Fruit fly (Drosophila melanogaster) ovary, adult (tissue): ENCODE results near the gene milt.

Source experiments
- CG17801 ChIP-seq: fragments of 200-800 bp; optimal IDR thresholded peaks from 2 replicates; lab custom pipeline; 2019; ENCODE audit warnings: missing biosample characterization, mild to moderate bottlenecking, missing genetic modification characterization, moderate library complexity; ENCODE audit not compliant: partially characterized antibody

Gene milt

DNA sequence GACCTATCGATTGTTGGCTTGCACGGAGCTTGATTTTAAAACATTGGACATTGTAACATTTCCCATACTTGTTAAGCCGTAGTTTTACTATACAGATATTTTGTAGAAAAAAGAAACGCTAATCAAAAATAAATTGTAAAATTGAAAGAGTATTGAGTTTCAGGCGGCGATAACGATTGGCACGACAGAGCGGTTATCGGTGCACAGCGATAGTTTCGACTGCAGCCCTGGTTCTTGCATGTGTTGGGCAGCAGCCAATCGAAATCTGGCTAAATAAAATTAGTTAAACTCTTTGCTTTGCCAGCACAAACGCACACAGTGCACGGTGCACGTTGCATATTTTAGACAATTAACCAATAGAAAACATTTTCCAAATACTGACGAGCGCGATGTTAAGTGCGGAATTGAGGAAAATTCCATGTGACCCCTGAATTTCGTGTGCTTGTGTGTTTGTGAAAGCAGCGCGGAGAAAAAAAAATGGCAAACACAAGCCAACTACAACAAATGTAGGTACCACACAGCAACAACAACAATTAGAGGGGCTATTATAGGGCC is at the start of gene milt:
milt (plus strand) TSS at position 51 of the 555 bp plus-strand sequence.
- peak; percentile 34 for TF ChIP-seq CG17801 (GFP tag; lab: Kevin White, UChicago)

DNA sequence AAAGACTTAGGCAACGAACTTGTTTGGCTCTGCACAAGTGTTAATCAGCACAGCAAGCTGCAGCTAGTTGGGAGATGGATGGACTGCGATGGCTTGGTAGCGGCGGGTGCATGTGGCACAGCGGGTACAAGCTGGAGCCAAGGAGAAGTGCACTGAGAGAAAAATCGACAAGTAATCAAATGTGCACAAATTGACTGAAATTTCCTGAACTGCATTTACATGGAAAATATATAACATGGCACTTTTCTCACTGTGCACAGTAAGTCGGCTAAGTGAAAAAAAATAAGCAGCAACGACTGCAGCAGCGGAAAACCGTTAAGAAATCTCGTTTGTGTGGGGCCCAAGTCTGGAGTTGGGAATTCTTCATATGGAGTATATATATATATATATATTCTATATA is 46.5 kb upstream of the milt start:
- TF ChIP-seq CG17801 (GFP tag; lab: Kevin White, UChicago), result no peak

DNA sequence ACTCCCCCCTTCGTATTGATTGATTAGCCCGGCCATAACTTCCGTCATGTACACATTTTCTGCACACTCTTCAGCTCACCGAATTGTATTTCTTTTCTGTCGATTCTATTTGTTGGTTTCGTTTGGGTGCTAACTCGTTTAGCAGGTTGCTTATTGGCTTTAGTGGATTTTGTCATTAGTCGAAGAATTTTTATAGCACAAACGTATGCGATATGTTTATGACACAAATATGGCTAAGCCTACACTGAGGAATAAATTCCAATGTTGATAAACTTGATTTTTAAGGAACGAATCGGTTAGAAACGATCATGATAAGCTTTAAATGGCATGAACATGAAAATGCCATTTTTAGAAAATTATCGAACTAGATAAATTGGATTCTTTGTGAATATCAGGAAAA is 38.9 kb upstream of the milt start:
- no peak for TF ChIP-seq CG17801 (GFP tag; lab: Kevin White, UChicago)

DNA sequence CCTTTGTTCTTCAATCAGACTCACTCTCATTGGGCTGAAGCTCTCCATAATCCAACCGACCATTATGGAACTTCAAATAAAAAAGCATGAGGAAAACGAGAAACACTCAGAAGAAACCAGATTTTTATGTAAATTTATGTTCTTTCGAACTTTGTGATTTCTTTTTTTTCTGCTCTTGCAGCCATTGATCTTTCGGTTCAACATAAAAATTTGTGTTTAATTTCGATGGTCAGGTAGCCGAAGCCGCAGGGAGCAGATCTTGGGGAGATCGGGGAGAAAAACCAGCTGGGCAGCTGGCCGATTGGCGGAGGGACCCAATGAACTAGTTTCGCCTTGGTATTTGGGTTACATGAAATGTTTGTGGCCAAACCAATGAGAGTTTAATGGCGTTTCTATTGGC is 33.3 kb upstream of the milt start:
- TF ChIP-seq CG17801 (GFP tag; lab: Kevin White, UChicago), result no peak

DNA sequence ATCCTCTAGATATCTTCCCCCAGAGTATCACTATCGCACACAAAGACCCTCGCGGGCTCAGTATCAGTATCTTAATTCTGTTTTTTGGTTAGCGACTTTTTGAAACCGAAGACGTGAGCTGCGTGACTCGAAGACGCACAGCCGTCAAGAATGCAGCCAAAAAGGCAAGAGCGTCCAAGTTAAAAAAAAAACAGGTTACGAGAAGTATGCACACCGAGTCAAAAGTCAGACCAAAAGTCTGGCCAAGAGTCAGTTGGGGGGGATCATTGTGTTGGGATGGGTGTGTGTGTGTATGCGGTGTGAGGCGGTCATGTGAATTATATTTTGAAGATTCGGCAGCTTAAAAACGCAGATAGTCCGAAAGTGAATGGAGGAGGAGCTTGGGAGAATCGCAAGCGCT is 32.1 kb upstream of the milt start:
- TF ChIP-seq CG17801 (GFP tag; lab: Kevin White, UChicago), result no peak

DNA sequence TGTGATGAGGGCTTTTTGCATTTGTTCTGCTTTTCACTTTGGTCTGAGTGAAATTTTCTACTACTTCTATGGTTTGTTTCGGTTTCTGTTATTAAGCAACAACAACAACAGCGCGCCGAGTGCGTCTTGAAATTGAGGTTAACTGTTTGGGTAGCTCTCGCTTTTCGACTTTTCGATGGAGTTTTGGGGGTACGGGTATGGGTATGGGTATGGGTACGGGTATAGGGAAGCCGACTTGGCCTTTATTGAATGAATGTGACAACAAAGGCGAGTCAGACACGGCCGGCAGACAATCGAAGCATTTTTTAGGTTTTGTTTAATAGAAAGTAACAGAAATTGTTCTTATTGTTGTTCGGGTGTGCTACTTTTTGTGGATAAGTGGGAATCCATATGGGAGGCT is 30.1 kb upstream of the milt start:
- no peak for TF ChIP-seq CG17801 (GFP tag; lab: Kevin White, UChicago)

DNA sequence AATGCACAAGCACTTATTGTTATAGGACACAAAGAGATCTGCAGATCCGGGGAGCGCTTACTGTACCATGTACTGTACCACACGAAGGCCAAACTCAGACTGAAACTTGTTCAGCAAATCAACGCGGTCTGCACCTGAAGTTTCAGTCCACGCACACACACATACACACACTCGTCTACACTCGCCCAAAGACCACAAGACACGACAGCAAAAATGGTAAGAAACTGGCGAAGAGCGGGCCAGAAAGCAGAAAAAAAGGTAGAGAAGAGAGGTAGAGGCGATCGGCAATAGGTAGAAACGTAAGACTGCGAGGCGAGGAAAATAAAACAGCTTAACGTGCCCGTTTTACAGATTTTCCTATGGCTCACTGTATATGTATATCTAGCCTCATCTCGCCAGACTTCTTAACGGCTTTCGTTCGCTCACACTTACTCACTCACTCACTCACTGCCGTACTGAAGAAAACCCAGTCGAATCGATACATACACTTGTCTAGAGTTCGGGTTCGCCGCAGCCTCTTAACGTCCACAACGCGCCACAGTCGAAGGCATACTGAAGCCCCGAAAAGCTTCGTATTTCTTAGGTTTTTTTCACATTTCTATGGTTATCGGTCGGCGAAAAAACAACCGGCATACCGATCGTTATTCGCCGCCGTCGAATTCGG is 27.7 kb upstream of the milt start, which contains the start of gene uif:
uif (minus strand) TSS at position 553 of the 664 bp plus-strand sequence.
- no peak for TF ChIP-seq CG17801 (GFP tag; lab: Kevin White, UChicago)

DNA sequence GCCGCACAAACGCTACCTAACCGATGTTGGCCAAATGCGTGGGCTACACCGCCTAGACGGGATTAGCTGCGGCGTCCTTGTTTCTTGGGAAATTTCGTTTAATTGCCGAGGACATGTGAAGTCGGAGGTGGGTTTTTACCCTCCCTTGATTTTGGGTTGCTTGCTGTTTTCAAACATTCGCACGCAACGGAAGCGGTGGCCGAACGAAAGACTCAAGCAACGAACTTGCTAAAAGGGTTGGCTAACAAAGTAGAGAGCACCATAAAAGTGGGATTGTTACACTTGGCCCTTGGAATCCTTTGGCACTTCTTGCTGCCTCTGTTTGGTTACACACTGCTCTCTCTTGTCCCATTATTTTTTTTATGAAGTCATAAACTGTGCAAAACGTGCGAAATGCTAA is 27.1 kb upstream of the milt start:
- TF ChIP-seq CG17801 (GFP tag; lab: Kevin White, UChicago), result no peak

DNA sequence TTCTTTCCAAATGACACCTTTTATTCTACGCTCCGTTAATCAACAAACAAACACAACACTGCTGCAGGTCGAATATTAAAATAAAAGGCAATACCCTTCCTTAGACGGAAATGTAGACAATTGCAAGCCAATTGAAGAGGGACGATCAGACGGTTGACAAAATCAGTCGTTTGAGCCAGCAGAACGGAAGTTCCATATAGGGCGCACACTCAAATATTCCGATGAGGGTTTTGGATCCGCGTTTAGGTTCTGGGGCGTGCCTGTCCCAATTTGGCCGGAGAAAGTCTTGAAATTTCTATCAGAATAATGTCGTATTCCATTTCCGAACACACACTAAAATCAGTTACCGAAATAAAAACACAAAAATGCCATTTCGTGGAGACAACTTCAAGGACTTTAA is 25.7 kb upstream of the milt start, which contains the start of gene CG43321:
CG43321 (plus strand) TSS at position 301 of the 400 bp plus-strand sequence.
- no peak for TF ChIP-seq CG17801 (GFP tag; lab: Kevin White, UChicago)

DNA sequence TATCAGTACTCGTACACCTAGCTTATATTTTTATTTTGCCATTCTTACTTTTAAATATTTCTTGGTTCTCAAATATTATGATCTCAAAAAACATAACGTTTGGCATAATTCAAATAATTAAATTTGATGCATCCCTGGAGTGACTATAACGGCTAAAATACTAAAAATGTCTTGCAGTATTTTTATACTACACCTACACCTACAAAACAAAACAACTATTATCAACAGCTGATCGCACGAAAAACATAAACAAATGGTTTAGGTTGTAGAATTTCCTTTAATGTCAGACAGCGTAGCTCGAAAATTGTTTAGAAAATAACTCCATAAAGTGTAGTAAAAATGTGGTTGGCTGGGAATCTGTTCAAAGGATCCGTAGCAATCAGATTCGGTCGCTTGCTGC is 24.5 kb upstream of the milt start, which contains the start of gene CG43322:
CG43322 (plus strand) TSS at position 240 of the 400 bp plus-strand sequence.
- no peak for TF ChIP-seq CG17801 (GFP tag; lab: Kevin White, UChicago)

DNA sequence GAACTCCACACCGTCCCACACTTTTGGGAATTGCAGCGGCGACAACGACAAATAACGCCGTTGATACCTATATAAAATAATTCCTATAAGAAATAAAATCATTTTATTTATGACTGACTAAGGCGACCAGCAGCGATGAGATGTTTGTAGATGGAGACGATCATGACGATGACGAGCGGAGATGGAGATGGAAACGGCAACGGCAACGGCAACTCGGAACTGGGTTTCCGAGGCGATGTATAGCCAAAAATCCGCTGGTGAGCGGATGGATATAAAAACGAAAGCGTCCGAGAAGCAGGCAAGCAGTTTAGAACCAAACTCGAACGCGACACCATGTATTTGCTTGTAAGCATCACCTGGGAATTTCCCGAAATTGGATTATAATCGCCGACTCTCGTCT is 16.2 kb upstream of the milt start, which contains the start of gene Pcp:
Pcp (plus strand) TSS at position 301 of the 400 bp plus-strand sequence.
- no peak for TF ChIP-seq CG17801 (GFP tag; lab: Kevin White, UChicago)

DNA sequence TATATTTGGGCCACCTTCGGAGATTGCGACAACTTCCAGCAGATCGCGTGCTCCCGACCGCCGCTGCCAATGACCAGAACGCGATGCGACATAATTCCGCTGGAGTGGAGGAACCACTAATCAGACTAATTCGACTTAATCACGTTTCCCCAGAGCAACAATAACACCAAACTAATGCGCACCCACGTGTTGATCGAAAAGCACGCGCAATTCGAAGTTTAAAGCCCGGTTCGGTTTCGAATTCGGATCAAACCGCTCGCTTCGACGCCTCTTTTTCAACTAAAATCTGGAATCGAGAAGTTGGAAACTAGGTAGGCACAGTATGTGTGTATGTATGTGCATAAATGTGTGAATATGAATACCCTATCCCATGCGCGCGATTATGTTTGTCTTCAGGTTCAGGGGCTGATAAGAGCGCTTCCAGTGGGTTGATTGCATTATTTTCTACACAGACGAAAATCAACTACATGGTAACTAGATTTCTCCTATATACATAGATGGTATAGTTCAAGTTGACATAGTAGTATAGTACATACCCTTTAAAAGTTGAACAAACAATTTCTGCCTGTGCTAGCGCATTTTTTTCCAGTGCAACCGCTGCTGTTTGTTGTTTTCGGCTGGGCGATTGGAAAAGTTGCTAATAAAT is 13.9 kb upstream of the milt start, which contains the start of gene Gart:
Gart (minus strand) TSS at position 285 of the 646 bp plus-strand sequence.
- TF ChIP-seq CG17801 (GFP tag; lab: Kevin White, UChicago), result no peak

DNA sequence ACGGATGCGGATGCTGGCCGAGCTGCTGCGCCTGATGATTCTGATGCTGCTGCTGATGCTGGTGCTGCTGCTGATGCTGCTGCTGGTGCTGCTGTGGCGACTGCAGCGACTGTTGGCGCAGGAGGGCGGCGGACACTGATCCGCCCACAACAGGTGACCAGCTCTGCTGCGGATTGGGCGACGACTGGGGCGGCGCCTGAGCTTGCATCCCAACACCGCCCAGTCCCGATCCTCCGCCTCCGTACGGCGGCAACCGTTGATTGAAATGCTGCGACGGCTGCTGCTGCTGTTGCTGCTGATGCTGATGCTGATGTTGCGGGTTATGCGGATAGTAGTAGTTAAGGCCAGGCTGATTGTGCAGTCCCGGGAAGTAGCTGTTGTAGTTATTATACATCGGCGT is 12.4 kb upstream of the milt start:
- TF ChIP-seq CG17801 (GFP tag; lab: Kevin White, UChicago), result no peak

DNA sequence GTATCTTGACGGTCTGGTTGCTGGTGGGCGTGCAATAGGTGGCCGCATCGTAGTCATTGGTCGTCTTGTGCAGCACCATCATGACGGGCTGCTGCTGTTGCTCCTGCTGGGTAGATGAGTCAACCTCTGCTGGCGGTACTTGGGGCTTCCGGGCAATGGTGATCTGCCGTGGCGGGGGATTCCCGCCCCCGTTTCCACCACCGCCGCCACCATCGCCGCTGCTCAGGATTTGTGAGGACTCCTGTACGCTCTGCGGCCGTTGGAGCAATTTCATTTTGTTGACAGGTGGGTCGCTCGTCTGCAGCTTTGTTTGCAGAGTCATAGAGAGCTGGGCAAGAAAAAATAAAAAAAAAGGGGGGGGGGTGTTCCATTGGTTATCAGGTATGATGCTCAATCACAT is 11.3 kb upstream of the milt start:
- TF ChIP-seq CG17801 (GFP tag; lab: Kevin White, UChicago), result no peak
